Worm (Caenorhabditis elegans) whole organism, early embryonic: Measurements from ENCODE around the gene nhr-290.
"Not testable (repeated sequence)": the region's sequence is repeated elsewhere in the genome, so short reads cannot be mapped to it uniquely, and the experiment has no call there.

Source experiments
- B0310.2 ChIP-seq: sonication (generic microtip); optimal IDR thresholded peaks from 2 replicates; lab custom pipeline; 2016; ENCODE audit warnings: mild to moderate bottlenecking, missing genetic modification characterization, missing compliant biosample characterization
- F13C5.2 ChIP-seq: sonication (generic microtip); optimal IDR thresholded peaks from 2 replicates; lab custom pipeline; 2017; ENCODE audit warnings: mild to moderate bottlenecking, missing genetic modification characterization, inconsistent platforms, missing compliant biosample characterization
- aly-1 ChIP-seq: sonication (generic microtip); optimal IDR thresholded peaks from 2 replicates; lab custom pipeline; 2016; ENCODE audit warnings: missing genetic modification characterization, missing compliant biosample characterization
- ama-1 ChIP-seq: fragments of 150-350 bp; optimal IDR thresholded peaks from 2 replicates; lab custom pipeline; 2014
- ceh-13 ChIP-seq: fragments of 200-800 bp; sonication (Bioruptor generic); optimal IDR thresholded peaks from 2 replicates; lab custom pipeline; 2018; ENCODE audit warnings: mild to moderate bottlenecking, missing genetic modification characterization, missing compliant biosample characterization
- ceh-36 ChIP-seq: sonication (generic microtip); optimal IDR thresholded peaks from 2 replicates; lab custom pipeline; 2016; ENCODE audit warnings: missing genetic modification characterization, inconsistent platforms, missing compliant biosample characterization
- ets-7 ChIP-seq: sonication (generic microtip); optimal IDR thresholded peaks from 2 replicates; lab custom pipeline; 2016; ENCODE audit warnings: missing genotype, missing genetic modification characterization, missing compliant biosample characterization
- flt-1 ChIP-seq: fragments of 200-800 bp; sonication (Bioruptor generic); IDR thresholded peaks from 2 replicates; pipeline ENCODE4 v1.3.6; 2022; ENCODE audit warnings: missing genetic modification characterization, missing compliant biosample characterization
- hmbx-1 ChIP-seq: sonication (generic microtip); optimal IDR thresholded peaks from 2 replicates; lab custom pipeline; 2016; ENCODE audit warnings: mild to moderate bottlenecking, missing genetic modification characterization, missing compliant biosample characterization
- hmg-4 ChIP-seq: fragments of 200-800 bp; sonication (Bioruptor generic); optimal IDR thresholded peaks from 2 replicates; lab custom pipeline; 2018; ENCODE audit warnings: mild to moderate bottlenecking, missing genetic modification characterization, missing compliant biosample characterization
- hnd-1 ChIP-seq: sonication (generic microtip); optimal IDR thresholded peaks from 2 replicates; lab custom pipeline; 2016; ENCODE audit warnings: missing genetic modification characterization, missing compliant biosample characterization
- pes-1 ChIP-seq: fragments of 200-800 bp; sonication (Bioruptor generic); IDR thresholded peaks from 2 replicates; pipeline ENCODE4 v1.3.6; 2022; ENCODE audit warnings: missing genetic modification reagents, missing genetic modification characterization, missing compliant biosample characterization
- scrt-1 ChIP-seq: fragments of 200-800 bp; sonication (Bioruptor generic); IDR thresholded peaks from 2 replicates; pipeline ENCODE4 v1.3.6; 2022; ENCODE audit warnings: missing genetic modification characterization, missing compliant biosample characterization
- sea-1 ChIP-seq: fragments of 200-800 bp; sonication (Bioruptor generic); conservative IDR thresholded peaks from 2 replicates; pipeline ENCODE4 v1.3.6; 2022; ENCODE audit warnings: missing genetic modification characterization, missing compliant biosample characterization
- tbx-11 ChIP-seq: fragments of 200-800 bp; sonication (Bioruptor generic); IDR thresholded peaks from 2 replicates; pipeline ENCODE4 v1.3.6; 2022; ENCODE audit warnings: missing genetic modification characterization, missing compliant biosample characterization
- tbx-37 ChIP-seq: fragments of 200-800 bp; sonication (Bioruptor generic); conservative IDR thresholded peaks from 2 replicates; pipeline ENCODE4 v1.3.6; 2022; ENCODE audit warnings: missing genetic modification reagents, missing genetic modification characterization, missing compliant biosample characterization
- tra-4 ChIP-seq: sonication (generic microtip); optimal IDR thresholded peaks from 2 replicates; lab custom pipeline; 2017; ENCODE audit warnings: missing genetic modification characterization, missing compliant biosample characterization

nhr-290 gene

DNA sequence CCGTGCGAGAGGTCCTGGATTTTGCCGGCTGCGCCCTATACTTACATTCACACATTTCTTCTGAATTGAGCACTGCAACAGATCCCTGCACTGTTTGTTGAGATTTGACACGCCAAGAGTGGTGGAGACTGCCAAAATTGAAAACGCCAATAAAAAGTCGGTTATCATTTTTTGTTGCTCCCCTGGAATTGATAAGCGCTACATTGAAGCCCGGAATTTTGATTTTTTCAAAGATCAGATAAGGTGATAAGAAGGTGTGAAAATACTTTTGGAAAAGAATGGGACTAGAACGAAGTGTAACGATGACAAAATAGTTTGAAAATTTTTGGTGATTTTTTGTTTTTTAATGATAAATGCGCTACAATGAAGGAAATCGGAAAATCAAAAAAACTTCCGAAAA, 11.7 kb downstream of the nhr-290 start, which contains the start of gene C29G2.6:
TSS of gene C29G2.6 (minus strand) at position 182 of the 400 bp plus-strand sequence.
- no peak for TF ChIP-seq B0310.2
- TF ChIP-seq sea-1 (GFP tag; lab: Robert Waterston, UW) = no peak
- no peak for TF ChIP-seq ceh-13
- TF ChIP-seq aly-1 (tag; lab: Kevin White, UChicago) = no peak
- no peak for TF ChIP-seq ceh-36 (tag; lab: Kevin White, UChicago)

DNA sequence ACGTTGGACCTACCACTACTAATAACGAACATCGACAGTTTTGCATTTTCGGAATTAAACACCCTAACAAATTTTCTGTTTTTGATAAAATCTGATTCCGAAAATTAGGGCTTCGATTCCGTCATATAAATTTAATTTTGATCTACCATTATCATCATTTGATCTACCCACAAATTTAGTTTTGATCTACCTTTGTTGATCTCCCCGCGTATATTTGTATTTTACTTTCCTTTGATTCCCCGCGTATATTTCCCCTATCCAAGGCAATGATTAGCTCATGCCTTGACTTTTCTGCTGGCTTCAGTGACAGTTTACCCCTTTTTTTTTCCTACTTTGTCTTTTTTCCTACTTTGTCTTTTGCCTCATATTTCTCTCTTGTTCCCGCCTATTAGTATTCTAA, 15.9 kb downstream of the nhr-290 start:
- TF ChIP-seq hmbx-1 (tag; lab: Kevin White, UChicago) (no peak), F13C5.2 (no peak), hnd-1 (tag; lab: Kevin White, UChicago) (no peak), tbx-37 (no peak), tbx-11 (GFP tag; lab: Robert Waterston, UW) (no peak), hmg-4 (GFP tag; lab: Kevin White, UChicago) (no peak), tra-4 (no peak), ceh-13 (no peak)

DNA sequence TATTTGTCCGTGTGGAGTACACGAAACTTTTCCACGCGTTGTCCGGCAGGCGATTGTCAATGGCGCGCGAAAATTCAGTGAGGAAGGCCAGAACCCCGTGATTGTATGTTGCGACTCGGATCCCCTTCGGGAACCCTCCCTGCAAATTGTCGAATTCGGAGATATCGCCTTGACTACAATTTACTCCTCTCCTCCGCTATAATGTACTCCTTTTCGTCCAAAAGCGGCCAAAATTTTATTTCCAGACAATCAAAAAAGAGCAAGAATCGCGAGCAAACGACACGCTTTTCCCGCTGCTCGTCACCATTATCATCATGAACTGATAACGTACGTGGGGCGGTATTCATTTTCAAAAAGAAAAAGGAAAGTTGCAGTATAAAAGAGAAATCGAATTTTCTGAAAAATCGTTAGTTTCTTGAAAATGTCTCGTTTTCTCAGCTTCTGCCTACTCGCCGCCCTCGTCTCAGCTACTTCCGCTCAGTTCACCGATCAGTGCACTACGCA, 18.2 kb downstream of the nhr-290 start, which contains the start of gene irg-3:
TSS of gene irg-3 (plus strand) at position 419 of the 504 bp plus-strand sequence.
- TF ChIP-seq hmbx-1 (tag; lab: Kevin White, UChicago) (no peak), aly-1 (tag; lab: Kevin White, UChicago) (no peak), flt-1 (GFP tag; lab: Robert Waterston, UW) (no peak), ama-1 (lab: Kevin White, UChicago) (no peak), ceh-36 (tag; lab: Kevin White, UChicago) (no peak), ets-7 (tag; lab: Kevin White, UChicago) (no peak), F13C5.2 (no peak), tbx-11 (GFP tag; lab: Robert Waterston, UW) (no peak), scrt-1 (GFP tag; lab: Robert Waterston, UW) (no peak), B0310.2 (no peak), pes-1 (GFP tag; lab: Robert Waterston, UW) (no peak), tbx-37 (no peak), hnd-1 (tag; lab: Kevin White, UChicago) (no peak), ceh-13 (no peak), hmg-4 (GFP tag; lab: Kevin White, UChicago) (no peak), sea-1 (GFP tag; lab: Robert Waterston, UW) (no peak), tra-4 (no peak)

DNA sequence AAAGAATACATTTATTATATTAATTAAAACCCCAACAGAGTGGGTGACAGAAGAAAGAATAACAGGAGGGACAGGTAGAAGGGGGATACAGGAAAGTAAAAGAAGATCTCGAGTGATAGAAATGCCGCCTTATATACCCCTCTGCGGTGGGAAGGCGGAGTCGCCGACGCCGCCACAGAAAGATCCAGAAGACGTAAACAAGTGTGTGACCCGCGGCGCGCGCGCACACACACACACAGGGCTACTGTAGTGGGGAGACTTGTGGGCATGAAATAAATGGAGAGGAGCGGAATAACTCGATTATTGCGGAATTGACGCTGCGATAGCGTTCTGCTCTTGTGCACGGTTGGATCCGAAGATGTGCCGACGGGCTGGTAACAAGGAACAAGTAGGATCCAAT, 21.7 kb downstream of the nhr-290 start:
- TF ChIP-seq tbx-11 (GFP tag; lab: Robert Waterston, UW) (no peak), tbx-37 (no peak), B0310.2 (no peak), flt-1 (GFP tag; lab: Robert Waterston, UW) (no peak), hmbx-1 (tag; lab: Kevin White, UChicago) (no peak), sea-1 (GFP tag; lab: Robert Waterston, UW) (no peak), ama-1 (lab: Kevin White, UChicago) (no peak), hnd-1 (tag; lab: Kevin White, UChicago) (no peak), aly-1 (tag; lab: Kevin White, UChicago) (no peak), ceh-36 (tag; lab: Kevin White, UChicago) (no peak), F13C5.2 (no peak), ceh-13 (no peak)

DNA sequence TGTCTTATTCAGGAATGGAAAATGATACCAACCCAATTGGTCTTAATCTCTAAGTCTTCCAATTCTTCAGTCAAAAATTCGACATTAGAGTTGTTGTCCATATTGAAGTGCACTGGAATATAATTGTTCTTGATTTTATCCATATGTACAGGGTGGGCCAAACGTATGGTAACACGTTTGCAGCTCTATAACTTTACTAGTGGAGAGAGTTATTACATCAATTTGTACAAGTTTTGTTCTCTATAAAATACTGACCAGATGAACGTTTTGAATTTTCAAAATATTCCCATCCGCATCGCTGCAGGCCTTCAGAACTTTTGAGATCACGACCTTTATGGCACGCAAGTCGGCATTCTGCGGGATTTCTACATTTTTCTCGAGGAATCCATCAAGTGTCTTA, 24.8 kb downstream of the nhr-290 start, which contains the start of gene F53E10.5:
TSS of gene F53E10.5 (minus strand) at position 101 of the 400 bp plus-strand sequence.
- not testable (repeated sequence) for TF ChIP-seq hmbx-1 (tag; lab: Kevin White, UChicago); hmg-4 (GFP tag; lab: Kevin White, UChicago); ceh-36 (tag; lab: Kevin White, UChicago)

DNA sequence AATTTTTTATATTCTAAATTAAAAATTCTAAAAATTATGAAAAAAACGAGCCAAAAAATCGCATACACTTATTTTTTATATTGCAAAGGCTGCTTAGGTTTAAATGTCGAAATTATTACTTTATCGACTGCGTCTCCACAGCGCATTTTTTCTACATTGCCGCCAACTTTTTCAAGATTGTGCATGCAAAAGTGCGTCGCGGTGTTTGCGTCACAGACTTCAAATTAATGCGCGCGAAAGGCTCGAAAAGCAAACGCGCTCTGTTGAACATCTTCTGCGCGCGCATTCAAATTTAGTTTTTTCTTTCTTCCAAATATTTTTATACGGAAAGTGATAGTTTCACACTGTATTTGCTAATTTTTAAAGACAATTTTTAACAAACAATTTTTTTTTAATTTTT, 26.6 kb downstream of the nhr-290 start:
- TF ChIP-seq aly-1 (tag; lab: Kevin White, UChicago) (no peak), hmbx-1 (tag; lab: Kevin White, UChicago) (no peak), ceh-36 (tag; lab: Kevin White, UChicago) (no peak), tbx-11 (GFP tag; lab: Robert Waterston, UW) (0 out of 2 replicates have a peak, but pooled peaks have one; percentile 18), F13C5.2 (peak; percentile 4), flt-1 (GFP tag; lab: Robert Waterston, UW) (no peak), ceh-13 (no peak), pes-1 (GFP tag; lab: Robert Waterston, UW) (peak; percentile 52; the same call in 1 of the 2 replicates), ama-1 (lab: Kevin White, UChicago) (no peak)

DNA sequence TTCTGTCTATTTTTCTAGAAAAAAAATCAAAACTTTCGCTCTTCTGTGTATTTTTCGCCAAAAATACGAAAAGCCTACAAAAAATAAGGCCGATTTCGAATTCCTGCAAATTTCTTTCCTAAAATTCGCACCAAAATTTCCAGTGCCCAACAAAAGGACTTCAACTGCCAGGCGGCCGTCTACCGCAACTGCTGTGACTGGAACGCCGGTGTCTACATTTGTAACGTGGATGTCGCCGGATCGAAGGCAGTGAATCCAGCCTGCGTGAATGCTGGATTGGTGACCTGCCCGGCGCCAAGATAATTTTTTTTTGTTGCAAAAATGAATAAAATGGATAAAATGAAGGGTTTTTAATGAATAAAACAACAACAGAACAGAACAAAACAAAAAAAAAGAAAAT, 27.8 kb downstream of the nhr-290 start:
- TF ChIP-seq tra-4 (no peak), tbx-37 (no peak), ama-1 (lab: Kevin White, UChicago) (no peak), tbx-11 (GFP tag; lab: Robert Waterston, UW) (no peak), scrt-1 (GFP tag; lab: Robert Waterston, UW) (no peak), hmbx-1 (tag; lab: Kevin White, UChicago) (no peak), aly-1 (tag; lab: Kevin White, UChicago) (no peak), hmg-4 (GFP tag; lab: Kevin White, UChicago) (no peak), pes-1 (GFP tag; lab: Robert Waterston, UW) (no peak), flt-1 (GFP tag; lab: Robert Waterston, UW) (no peak), sea-1 (GFP tag; lab: Robert Waterston, UW) (no peak), F13C5.2 (no peak), B0310.2 (no peak), hnd-1 (tag; lab: Kevin White, UChicago) (no peak), ceh-13 (no peak), ceh-36 (tag; lab: Kevin White, UChicago) (no peak), ets-7 (tag; lab: Kevin White, UChicago) (no peak)

DNA sequence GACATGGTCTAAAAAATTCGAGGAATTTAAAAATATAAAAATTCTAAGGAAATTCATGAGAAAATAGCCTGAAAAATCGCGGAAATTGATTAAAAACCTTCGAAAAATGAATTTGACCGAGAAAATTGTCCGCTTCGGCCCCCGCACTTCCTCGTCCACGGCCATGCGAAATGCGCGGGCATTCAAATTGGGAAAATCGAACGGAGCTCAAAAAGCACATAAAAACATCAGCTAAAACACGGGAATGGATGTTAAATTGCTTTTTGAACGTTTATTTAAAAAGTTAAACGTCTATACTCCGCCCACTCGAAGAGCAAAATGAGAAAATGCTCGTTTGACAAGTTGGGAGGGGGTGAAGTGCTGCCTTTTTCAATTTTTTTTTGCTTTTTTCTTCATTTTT, 29.1 kb downstream of the nhr-290 start, which contains the start of gene F53E10.6:
TSS of gene F53E10.6 (minus strand) at position 8 of the 400 bp plus-strand sequence.
- TF ChIP-seq tbx-37 (peak; percentile 60; the same call in 1 of the 2 replicates), hnd-1 (tag; lab: Kevin White, UChicago) (no peak), tbx-11 (GFP tag; lab: Robert Waterston, UW) (0 out of 2 replicates have a peak, but pooled peaks have one; percentile 16), pes-1 (GFP tag; lab: Robert Waterston, UW) (peak; percentile 53; the same call in 1 of the 2 replicates), B0310.2 (no peak), sea-1 (GFP tag; lab: Robert Waterston, UW) (no peak), scrt-1 (GFP tag; lab: Robert Waterston, UW) (no peak), aly-1 (tag; lab: Kevin White, UChicago) (no peak)
